Fruit fly (Drosophila melanogaster) whole organism, prepupa: ENCODE results near the gene CG6325.

Experiments used
- Blimp-1 ChIP-seq: fragments of 200-800 bp; sonication (Bioruptor generic); optimal IDR thresholded peaks from 3 replicates; lab custom pipeline; 2017; ENCODE audit warnings: missing biosample characterization, missing genetic modification characterization, mild to moderate bottlenecking, moderate library complexity, missing genetic modification reagents
- CG10631 ChIP-seq: fragments of 200-800 bp; sonication (Bioruptor generic); optimal IDR thresholded peaks from 2 replicates; lab custom pipeline; 2016; ENCODE audit warnings: missing biosample characterization, missing genetic modification characterization
- CG11294 ChIP-seq: fragments of 200-800 bp; sonication (Bioruptor generic); IDR thresholded peaks from 2 replicates; pipeline ENCODE4 v1.3.6; 2022; ENCODE audit warnings: missing biosample characterization, missing genetic modification characterization
- CG11762 ChIP-seq: fragments of 200-800 bp; sonication (Bioruptor generic); optimal IDR thresholded peaks from 3 replicates; lab custom pipeline; 2016; ENCODE audit warnings: missing biosample characterization, missing genetic modification characterization; ENCODE audit not compliant: insufficient read depth
- CG11902 ChIP-seq: fragments of 200-800 bp; sonication (Bioruptor generic); optimal IDR thresholded peaks from 3 replicates; lab custom pipeline; 2016; ENCODE audit warnings: missing biosample characterization, missing genetic modification characterization
- CG1621 ChIP-seq: fragments of 200-800 bp; sonication (Bioruptor generic); optimal IDR thresholded peaks from 3 replicates; lab custom pipeline; 2018; ENCODE audit warnings: missing biosample characterization, mild to moderate bottlenecking, missing genetic modification characterization
- CG16779 ChIP-seq: fragments of 200-800 bp; sonication (Bioruptor generic); optimal IDR thresholded peaks from 3 replicates; lab custom pipeline; 2017; ENCODE audit warnings: missing biosample characterization, mild to moderate bottlenecking, missing genetic modification characterization
- CG31627 ChIP-seq: fragments of 200-800 bp; sonication (Bioruptor generic); optimal IDR thresholded peaks from 3 replicates; lab custom pipeline; 2016; ENCODE audit warnings: missing biosample characterization, missing genetic modification characterization
- CG32006 ChIP-seq: fragments of 200-800 bp; sonication (Bioruptor generic); optimal IDR thresholded peaks from 3 replicates; lab custom pipeline; 2017; ENCODE audit warnings: missing biosample characterization, mild to moderate bottlenecking, missing genetic modification characterization
- CG34406 ChIP-seq: fragments of 200-800 bp; sonication (Bioruptor generic); optimal IDR thresholded peaks from 3 replicates; lab custom pipeline; 2016; ENCODE audit warnings: missing biosample characterization, missing genetic modification characterization
- CG3919 ChIP-seq: fragments of 200-800 bp; sonication (Bioruptor generic); optimal IDR thresholded peaks from 3 replicates; lab custom pipeline; 2016; ENCODE audit warnings: missing biosample characterization, missing genetic modification characterization
- CG6163 ChIP-seq: fragments of 200-800 bp; sonication (Bioruptor generic); IDR thresholded peaks from 3 replicates; pipeline ENCODE4 v1.3.6; 2022; ENCODE audit warnings: missing biosample characterization, missing genetic modification characterization
- CG6276 ChIP-seq: fragments of 200-800 bp; sonication (Bioruptor generic); optimal IDR thresholded peaks from 2 replicates; lab custom pipeline; 2017; ENCODE audit warnings: missing biosample characterization, mild to moderate bottlenecking, missing genetic modification characterization
- CG7368 ChIP-seq: fragments of 200-800 bp; sonication (Bioruptor generic); optimal IDR thresholded peaks from 3 replicates; lab custom pipeline; 2016; ENCODE audit warnings: missing biosample characterization, missing genetic modification characterization
- Eip78C ChIP-seq: fragments of 200-800 bp; sonication (Bioruptor generic); peaks from one replicate; lab custom pipeline; 2016; ENCODE audit warnings: missing biosample characterization, missing genetic modification characterization
- Eip93F ChIP-seq: fragments of 200-800 bp; sonication (Bioruptor generic); optimal IDR thresholded peaks from 2 replicates; lab custom pipeline; 2016; ENCODE audit warnings: missing biosample characterization, mild to moderate bottlenecking, missing genetic modification characterization
- Ets96B ChIP-seq: fragments of 200-800 bp; optimal IDR thresholded peaks from 2 replicates; lab custom pipeline; 2019; ENCODE audit warnings: missing biosample characterization, mild to moderate bottlenecking, missing genetic modification characterization, moderate library complexity
- Hr38 ChIP-seq: sonication (Bioruptor generic); optimal IDR thresholded peaks from 2 replicates; lab custom pipeline; 2016; ENCODE audit warnings: missing biosample characterization, missing genetic modification characterization
- Hr39 ChIP-seq: fragments of 200-800 bp; sonication (Bioruptor generic); optimal IDR thresholded peaks from 2 replicates; lab custom pipeline; 2016; ENCODE audit warnings: missing biosample characterization, missing genetic modification characterization
- Hr4 ChIP-seq: fragments of 200-800 bp; sonication (Bioruptor generic); optimal IDR thresholded peaks from 3 replicates; lab custom pipeline; 2016; ENCODE audit warnings: missing biosample characterization, missing genetic modification characterization
- Lpt ChIP-seq: fragments of 200-800 bp; sonication (Bioruptor generic); optimal IDR thresholded peaks from 3 replicates; lab custom pipeline; 2016; ENCODE audit warnings: missing biosample characterization, missing genetic modification characterization
- Smox ChIP-seq: fragments of 200-800 bp; sonication (Bioruptor generic); optimal IDR thresholded peaks from 3 replicates; lab custom pipeline; 2016; ENCODE audit warnings: missing biosample characterization, missing genetic modification characterization
- Sox102F ChIP-seq: fragments of 200-800 bp; sonication (Bioruptor generic); optimal IDR thresholded peaks from 2 replicates; lab custom pipeline; 2016; ENCODE audit warnings: missing biosample characterization, mild to moderate bottlenecking, missing genetic modification characterization
- acj6 ChIP-seq: fragments of 200-800 bp; sonication (Bioruptor generic); optimal IDR thresholded peaks from 3 replicates; lab custom pipeline; 2016; ENCODE audit warnings: missing biosample characterization, missing genetic modification characterization
- dsx ChIP-seq: fragments of 200-800 bp; optimal IDR thresholded peaks from 3 replicates; lab custom pipeline; 2019; ENCODE audit warnings: missing biosample characterization, mild to moderate bottlenecking, missing genetic modification characterization, moderate library complexity; ENCODE audit not compliant: poor library complexity, severe bottlenecking
- esn ChIP-seq: fragments of 200-800 bp; sonication (Bioruptor generic); optimal IDR thresholded peaks from 2 replicates; lab custom pipeline; 2016; ENCODE audit warnings: missing biosample characterization, mild to moderate bottlenecking, missing genetic modification characterization, moderate library complexity
- fd85E ChIP-seq: fragments of 200-800 bp; sonication (Bioruptor generic); optimal IDR thresholded peaks from 3 replicates; lab custom pipeline; 2016; ENCODE audit warnings: missing biosample characterization, missing genetic modification characterization
- fkh ChIP-seq: fragments of 200-800 bp; sonication (Bioruptor generic); optimal IDR thresholded peaks from 3 replicates; lab custom pipeline; 2017; ENCODE audit warnings: missing biosample characterization, mild to moderate bottlenecking, missing genetic modification characterization, moderate library complexity
- pdm3 ChIP-seq: fragments of 200-800 bp; sonication (Bioruptor generic); optimal IDR thresholded peaks from 3 replicates; lab custom pipeline; 2016; ENCODE audit warnings: missing biosample characterization, missing genetic modification characterization
- salr ChIP-seq, 2 experiments: fragments of 200-800 bp; sonication (Bioruptor generic); optimal IDR thresholded peaks; 3 replicates each; lab custom pipeline; 2016 to 2018; ENCODE audit warnings: missing biosample characterization in 2 of 2, missing genetic modification characterization in 2 of 2, mild to moderate bottlenecking in 1 of 2
- spab ChIP-seq: fragments of 200-800 bp; sonication (Bioruptor generic); optimal IDR thresholded peaks from 2 replicates; lab custom pipeline; 2017; ENCODE audit warnings: missing biosample characterization, mild to moderate bottlenecking, missing genetic modification characterization, missing genetic modification reagents
- ss ChIP-seq, 2 experiments: fragments of 200-800 bp; sonication (Bioruptor generic); optimal IDR thresholded peaks; 2 replicates in 1 of 2; 3 replicates in 1 of 2; lab custom pipeline; 2017 to 2018; ENCODE audit warnings: mild to moderate bottlenecking in 2 of 2, missing biosample characterization in 2 of 2, missing genetic modification characterization in 2 of 2, moderate library complexity in 1 of 2
- svp ChIP-seq: fragments of 200-800 bp; sonication (Bioruptor generic); peaks from one replicate; lab custom pipeline; 2016; ENCODE audit warnings: missing biosample characterization, missing genetic modification characterization
- vri ChIP-seq: fragments of 200-800 bp; sonication (Bioruptor generic); optimal IDR thresholded peaks from 3 replicates; lab custom pipeline; 2016; ENCODE audit warnings: missing biosample characterization, mild to moderate bottlenecking, missing genetic modification characterization

The CG6325 gene

dm6 chr3R:10389027-10389465 lies 18.0 kb downstream of the CG6325 start:
- peak; percentile 13 for TF ChIP-seq vri (GFP tag; lab: Kevin White, UChicago)
- TF ChIP-seq fd85E (GFP tag; lab: Kevin White, UChicago), result no peak
- peak; percentile 25 for TF ChIP-seq CG31627
- TF ChIP-seq Blimp-1, result no peak
- no peak for TF ChIP-seq CG6163
- no peak for TF ChIP-seq CG32006 (GFP tag; lab: Kevin White, UChicago)
- no peak for TF ChIP-seq acj6 (GFP tag; lab: Kevin White, UChicago)
- TF ChIP-seq CG16779 (tag; lab: Kevin White, UChicago), result no peak
- peak; percentile 73 for TF ChIP-seq svp (GFP tag; lab: Kevin White, UChicago)
- peak; percentile 57 for TF ChIP-seq CG1621 (tag; lab: Kevin White, UChicago)
- TF ChIP-seq CG11294, result no peak
- TF ChIP-seq Sox102F, result no peak
- TF ChIP-seq pdm3 (GFP tag; lab: Kevin White, UChicago), result peak; percentile 14
- TF ChIP-seq Ets96B, result no peak
- TF ChIP-seq Eip93F, result no peak
- TF ChIP-seq CG11902 (GFP tag; lab: Kevin White, UChicago), result peak; percentile 80
- TF ChIP-seq CG7368, result no peak

- TF ChIP-seq CG1621 (tag; lab: Kevin White, UChicago) (peak; percentile 6), Eip78C (peak; percentile 76), CG16779 (tag; lab: Kevin White, UChicago) (peak; percentile 17), Hr39 (no peak), Blimp-1 (no peak), CG6163 (no peak), Smox (GFP tag; lab: Kevin White, UChicago) (peak; percentile 14), Eip93F (peak; percentile 43), Lpt (GFP tag; lab: Kevin White, UChicago) (peak; percentile 23), Hr38 (GFP tag; lab: Kevin White, UChicago) (no peak), spab (no peak), esn (GFP tag; lab: Kevin White, UChicago) (peak; percentile 1), CG3919 (GFP tag; lab: Kevin White, UChicago) (peak; percentile 30), svp (GFP tag; lab: Kevin White, UChicago) (peak; percentile 77), CG34406 (GFP tag; lab: Kevin White, UChicago) (no peak), CG11762 (no peak), vri (GFP tag; lab: Kevin White, UChicago) (peak; percentile 65), CG10631 (GFP tag; lab: Kevin White, UChicago) (peak; percentile 25), dsx (GFP tag; lab: Kevin White, UChicago) (peak; percentile 40), ss (GFP tag; optimal IDR thresholded peaks at IDR 0.05; lab: Kevin White, UChicago) (peak; percentile 16 to 40), salr (GFP tag; optimal IDR thresholded peaks at IDR 0.05; lab: Kevin White, UChicago) (peak in 1 of 2 experiments; percentile 14), CG6276 (peak; percentile 29), fkh (peak; percentile 92)
- TF ChIP-seq, all 60 proteins: peak for 16
These were observed 18.7 kb downstream of the CG6325 start, which contains the start of gene cwo for dm6 chr3R:10388128-10389026. TSS of gene cwo (plus strand) at chr3R:10388258.

DNA sequence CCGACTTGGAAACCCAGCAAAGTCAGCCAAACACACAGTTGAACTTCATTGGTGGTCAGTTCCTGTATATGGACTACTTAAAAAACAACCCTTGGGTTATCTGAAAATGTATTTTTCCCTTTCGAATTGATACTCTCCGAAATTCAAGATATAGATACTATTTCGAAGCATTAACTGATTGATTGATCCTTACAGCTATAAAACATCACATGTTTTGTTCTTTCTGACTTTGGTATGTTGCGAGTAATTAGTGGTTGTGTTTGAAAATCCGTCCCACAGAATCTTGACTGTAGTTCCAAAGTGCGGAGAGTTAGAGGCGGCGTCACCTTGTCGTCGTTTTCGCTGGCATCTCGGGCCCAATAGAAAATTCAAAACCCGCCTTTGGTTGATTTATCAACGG lies 27.1 kb downstream of the CG6325 start:
- TF ChIP-seq svp (GFP tag; lab: Kevin White, UChicago) (peak; percentile 24), Hr4 (GFP tag; lab: Kevin White, UChicago) (peak; percentile 24), dsx (GFP tag; lab: Kevin White, UChicago) (no peak), salr (GFP tag; optimal IDR thresholded peaks at IDR 0.05; lab: Kevin White, UChicago) (no peak), CG32006 (GFP tag; lab: Kevin White, UChicago) (peak; percentile 57)
